Worm (Caenorhabditis elegans) whole organism, young adult: ENCODE measurements around the gene F28D1.6.

Experiments used
- F23B12.7 ChIP-seq: sonication (generic microtip); optimal IDR thresholded peaks from 2 replicates; lab custom pipeline; 2017; ENCODE audit warnings: missing genetic modification characterization, mild to moderate bottlenecking, missing compliant biosample characterization, antibody characterized with exemption, moderate library complexity; ENCODE audit not compliant: insufficient read depth
- F55B11.4 ChIP-seq: sonication (generic microtip); optimal IDR thresholded peaks from 2 replicates; lab custom pipeline; 2016; ENCODE audit warnings: missing compliant biosample characterization, missing genetic modification characterization, borderline replicate concordance; ENCODE audit not compliant: insufficient read depth
- Y67H2A.10 ChIP-seq: fragments of 200-800 bp; sonication (Bioruptor generic); conservative IDR thresholded peaks from 2 replicates; pipeline ENCODE4 v1.3.6; 2022; ENCODE audit warnings: missing genetic modification reagents, missing genetic modification characterization, missing compliant biosample characterization
- Y95B8A.8 ChIP-seq: fragments of 200-800 bp; sonication (Bioruptor generic); IDR thresholded peaks from 2 replicates; pipeline ENCODE4 v1.3.6; 2022; ENCODE audit warnings: missing genetic modification reagents, missing genetic modification characterization, missing compliant biosample characterization
- ama-1 ChIP-seq, 3 experiments: fragments of 150-350 bp in 1 of 3; sonication (generic microtip) in 2 of 3; optimal IDR thresholded peaks; 2 replicates each; lab custom pipeline; 2014 to 2018; ENCODE audit warnings: missing biosample characterization in 2 of 3, missing genetic modification characterization in 2 of 3, missing genetic modification reagents in 2 of 3
- egl-18 ChIP-seq: fragments of 200-800 bp; sonication (Bioruptor generic); IDR thresholded peaks from 2 replicates; pipeline ENCODE4 v1.3.6; 2022; ENCODE audit warnings: missing genetic modification reagents, missing genetic modification characterization, missing compliant biosample characterization
- lsl-1 ChIP-seq: fragments of 200-800 bp; sonication (Bioruptor generic); optimal IDR thresholded peaks from 2 replicates; lab custom pipeline; 2018; ENCODE audit warnings: mild to moderate bottlenecking, missing genetic modification characterization, moderate library complexity, missing compliant biosample characterization
- snpc-1.1 ChIP-seq: sonication (generic microtip); optimal IDR thresholded peaks from 2 replicates; lab custom pipeline; 2017; ENCODE audit warnings: missing genetic modification characterization, mild to moderate bottlenecking, missing compliant biosample characterization, antibody characterized with exemption, moderate library complexity, missing genotype, missing genetic modification reagents; ENCODE audit not compliant: insufficient read depth
- snpc-4 ChIP-seq, 5 experiments: fragments of 150-350 bp in 1 of 5; sonication (generic microtip) in 4 of 5; optimal IDR thresholded peaks; 2 replicates each; lab custom pipeline; 2014 to 2018; ENCODE audit warnings: missing genetic modification characterization in 5 of 5, missing biosample characterization in 3 of 5, antibody characterized with exemption in 2 of 5, mild to moderate bottlenecking in 2 of 5, missing compliant biosample characterization in 2 of 5, missing genotype in 2 of 5, moderate library complexity in 2 of 5, missing genetic modification reagents in 1 of 5
- unc-130 ChIP-seq: sonication (generic microtip); optimal IDR thresholded peaks from 2 replicates; lab custom pipeline; 2016; ENCODE audit warnings: missing genetic modification reagents, missing genetic modification characterization, missing compliant biosample characterization

DNA sequence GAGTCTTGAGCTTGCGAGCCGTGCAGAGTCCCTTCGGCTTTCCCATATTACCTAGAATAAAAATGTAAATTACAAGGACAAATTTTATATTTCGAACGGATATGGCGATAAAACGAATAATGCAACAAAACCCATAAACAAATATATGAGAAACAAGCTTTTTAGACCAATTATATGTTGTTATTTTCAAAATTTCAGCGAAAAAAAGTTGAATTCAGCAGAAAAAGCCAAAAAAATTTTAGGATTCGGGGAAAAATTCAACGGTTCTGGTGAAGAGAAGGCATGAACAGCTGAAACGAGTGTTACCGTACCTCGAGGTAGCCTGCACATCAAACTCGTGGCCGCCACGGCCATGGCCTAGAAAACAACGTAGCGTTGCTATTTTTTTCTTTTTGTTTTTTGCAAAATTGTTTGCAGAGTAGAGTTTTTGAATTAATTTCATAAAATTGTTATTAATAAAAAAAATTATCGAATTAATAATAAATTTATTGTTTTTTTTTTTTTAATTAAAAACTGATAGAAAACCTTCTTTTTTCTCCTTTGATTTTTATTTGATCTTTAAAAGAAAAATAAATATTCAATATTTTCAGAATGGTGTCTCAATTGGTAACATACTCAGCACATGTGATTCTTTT lies 6.2 kb upstream of the F28D1.6 start, which contains the start of the genes rps-23 and dpm-3:
- TF ChIP-seq snpc-4 (GFP tag; optimal IDR thresholded peaks at IDR 0.05; lab: Kevin White, UChicago) (peak; percentile 50), snpc-4 (tag; optimal IDR thresholded peaks at IDR 0.05; lab: Kevin White, UChicago) (peak; percentile 65 to 82 (median 76)), unc-130 (peak; percentile 97), Y67H2A.10 (GFP tag; lab: Robert Waterston, UW) (peak; percentile 92), egl-18 (GFP tag; lab: Robert Waterston, UW) (0 out of 2 replicates have a peak, but pooled peaks have one; percentile 73), ama-1 (optimal IDR thresholded peaks at IDR 0.05; lab: Kevin White, UChicago) (no peak), ama-1 (GFP tag; optimal IDR thresholded peaks at IDR 0.05; lab: Kevin White, UChicago) (no peak), Y95B8A.8 (GFP tag; lab: Robert Waterston, UW) (peak; percentile 94), snpc-1.1 (tag; lab: Kevin White, UChicago) (peak; percentile 30), F55B11.4 (tag; lab: Kevin White, UChicago) (no peak), lsl-1 (GFP tag; lab: Kevin White, UChicago) (peak; percentile 98), F23B12.7 (tag; lab: Kevin White, UChicago) (peak; percentile 93)
